Worm (Caenorhabditis elegans) whole organism, L4 larva: ENCODE results near the gene F52G3.1.
A peak's percentile ranks its signal among the peaks of the same experiment; 100 is the strongest.

ENCODE experiments used
- D1046.2 ChIP-seq: fragments of 200-800 bp; sonication (Bioruptor generic); IDR thresholded peaks from 2 replicates; pipeline ENCODE4 v1.3.6; 2022; ENCODE audit warnings: missing genetic modification characterization, missing compliant biosample characterization
- F26F4.8 ChIP-seq: fragments of 200-800 bp; sonication (Bioruptor generic); conservative IDR thresholded peaks from 2 replicates; pipeline ENCODE4 v1.3.6; 2022; ENCODE audit warnings: missing genetic modification characterization, missing compliant biosample characterization
- F49E8.2 ChIP-seq: sonication (generic microtip); optimal IDR thresholded peaks from 2 replicates; lab custom pipeline; 2016; ENCODE audit warnings: missing compliant biosample characterization, mild to moderate bottlenecking, missing genetic modification characterization, borderline replicate concordance
- T20F7.1 ChIP-seq: fragments of 200-800 bp; sonication (Bioruptor generic); optimal IDR thresholded peaks from 2 replicates; lab custom pipeline; 2018; ENCODE audit warnings: mild to moderate bottlenecking, missing genetic modification characterization, missing compliant biosample characterization
- Y105C5A.15 ChIP-seq: fragments of 200-800 bp; sonication (Bioruptor generic); IDR thresholded peaks from 2 replicates; pipeline ENCODE4 v1.3.6; 2022; ENCODE audit warnings: missing genetic modification characterization, missing compliant biosample characterization
- Y48G9A.11 ChIP-seq: fragments of 200-800 bp; sonication (Bioruptor generic); IDR thresholded peaks from 2 replicates; pipeline ENCODE4 v1.3.6; 2022; ENCODE audit warnings: missing genetic modification reagents, missing genetic modification characterization, missing compliant biosample characterization
- Y5F2A.4 ChIP-seq: fragments of 200-800 bp; sonication (Bioruptor generic); optimal IDR thresholded peaks from 2 replicates; lab custom pipeline; 2018; ENCODE audit warnings: mild to moderate bottlenecking, missing genetic modification characterization, missing compliant biosample characterization
- aha-1 ChIP-seq: fragments of 150-350 bp; peaks from one replicate; lab custom pipeline; 2014; ENCODE audit warnings: missing biosample characterization, missing genetic modification characterization
- ama-1 ChIP-seq: fragments of 150-350 bp; optimal IDR thresholded peaks from 2 replicates; lab custom pipeline; 2014; ENCODE audit warnings: inconsistent platforms, mixed read lengths
- ceh-20 ChIP-seq: fragments of 200-800 bp; sonication (Bioruptor generic); IDR thresholded peaks from 2 replicates; pipeline ENCODE4 v1.3.6; 2022; ENCODE audit warnings: missing genetic modification reagents, missing genetic modification characterization, missing compliant biosample characterization
- ceh-32 ChIP-seq: sonication (generic microtip); optimal IDR thresholded peaks from 2 replicates; lab custom pipeline; 2016; ENCODE audit warnings: mild to moderate bottlenecking, missing genetic modification characterization, missing compliant biosample characterization; ENCODE audit not compliant: poor library complexity
- ceh-82 ChIP-seq: sonication (generic microtip); optimal IDR thresholded peaks from 2 replicates; lab custom pipeline; 2017; ENCODE audit warnings: missing biosample characterization, missing genetic modification characterization
- ces-1 ChIP-seq: fragments of 150-350 bp; sonication (generic microtip); optimal IDR thresholded peaks from 4 replicates; lab custom pipeline; 2014; ENCODE audit warnings: missing biosample characterization, missing genetic modification reagents, missing genetic modification characterization
- cey-2 ChIP-seq: sonication (generic microtip); optimal IDR thresholded peaks from 3 replicates; lab custom pipeline; 2017; ENCODE audit warnings: missing genetic modification characterization, mild to moderate bottlenecking, missing compliant biosample characterization, antibody characterized with exemption, borderline replicate concordance; ENCODE audit not compliant: insufficient read depth
- ctbp-1 ChIP-seq: fragments of 200-800 bp; sonication (Bioruptor generic); IDR thresholded peaks from 2 replicates; pipeline ENCODE4 v1.3.6; 2022; ENCODE audit warnings: missing genetic modification reagents, missing genetic modification characterization, missing compliant biosample characterization
- daf-16 ChIP-seq, 3 experiments: sonication (generic microtip); optimal IDR thresholded peaks; 2 replicates each; lab custom pipeline; 2016 to 2017; ENCODE audit warnings: missing genetic modification characterization in 3 of 3, missing genetic modification reagents in 3 of 3, mild to moderate bottlenecking in 2 of 3, missing compliant biosample characterization in 2 of 3, missing biosample characterization in 1 of 3, moderate library complexity in 1 of 3
- dmd-6 ChIP-seq: fragments of 200-800 bp; sonication (Bioruptor generic); IDR thresholded peaks from 2 replicates; pipeline ENCODE4 v1.3.6; 2022; ENCODE audit warnings: missing genetic modification reagents, missing genetic modification characterization, missing compliant biosample characterization
- dpl-1 ChIP-seq: fragments of 150-350 bp; optimal IDR thresholded peaks from 2 replicates; lab custom pipeline; 2014; ENCODE audit warnings: missing biosample characterization, missing genetic modification reagents, missing genetic modification characterization
- duxl-1 ChIP-seq: sonication (generic microtip); optimal IDR thresholded peaks from 2 replicates; lab custom pipeline; 2016; ENCODE audit warnings: mild to moderate bottlenecking, missing genetic modification characterization, moderate library complexity, missing compliant biosample characterization; ENCODE audit not compliant: poor library complexity
- egl-43 ChIP-seq: fragments of 200-800 bp; sonication (Bioruptor generic); IDR thresholded peaks from 2 replicates; pipeline ENCODE4 v1.3.6; 2022; ENCODE audit warnings: missing genetic modification reagents, missing genetic modification characterization, missing compliant biosample characterization
- fos-1 ChIP-seq: fragments of 150-350 bp; optimal IDR thresholded peaks from 2 replicates; lab custom pipeline; 2014; ENCODE audit warnings: missing biosample characterization, missing genetic modification characterization
- hif-1 ChIP-seq, 2 experiments: sonication (generic microtip); optimal IDR thresholded peaks; 2 replicates each; lab custom pipeline; 2016 to 2017; ENCODE audit warnings: missing compliant biosample characterization in 2 of 2, missing genetic modification characterization in 2 of 2, missing genetic modification reagents in 2 of 2, missing genotype in 2 of 2, mild to moderate bottlenecking in 1 of 2
- hlh-30 ChIP-seq: sonication (generic microtip); optimal IDR thresholded peaks from 2 replicates; lab custom pipeline; 2017; ENCODE audit warnings: antibody characterized with exemption, mild to moderate bottlenecking, missing genetic modification characterization, missing compliant biosample characterization; ENCODE audit not compliant: insufficient read depth
- hmg-1.1 ChIP-seq: fragments of 200-800 bp; sonication (Bioruptor generic); IDR thresholded peaks from 2 replicates; pipeline ENCODE4 v1.3.6; 2022; ENCODE audit warnings: missing genetic modification reagents, missing genetic modification characterization, missing compliant biosample characterization
- jun-1 ChIP-seq: fragments of 150-350 bp; optimal IDR thresholded peaks from 2 replicates; lab custom pipeline; 2014; ENCODE audit warnings: missing biosample characterization, missing genetic modification reagents, missing genetic modification characterization
- lim-7 ChIP-seq: fragments of 200-800 bp; sonication (Bioruptor generic); IDR thresholded peaks from 2 replicates; pipeline ENCODE4 v1.3.6; 2022; ENCODE audit warnings: missing genetic modification characterization, missing compliant biosample characterization
- lin-15B ChIP-seq: fragments of 150-350 bp; sonication (generic microtip); optimal IDR thresholded peaks from 3 replicates; lab custom pipeline; 2014; ENCODE audit warnings: missing biosample characterization, missing genetic modification characterization
- madf-5 ChIP-seq, 2 experiments: fragments of 200-800 bp; sonication (Bioruptor generic); IDR thresholded peaks; 2 replicates each; pipeline ENCODE4 v1.3.6; 2022; ENCODE audit warnings: missing compliant biosample characterization in 2 of 2, missing genetic modification characterization in 2 of 2
- mdl-1 ChIP-seq, 2 experiments: fragments of 150-350 bp in 1 of 2; sonication (generic microtip) in 1 of 2; optimal IDR thresholded peaks; 2 replicates each; lab custom pipeline; 2014 to 2017; ENCODE audit warnings: missing biosample characterization in 2 of 2, missing genetic modification characterization in 2 of 2
- mdt-29 ChIP-seq: fragments of 200-800 bp; sonication (Bioruptor generic); IDR thresholded peaks from 2 replicates; pipeline ENCODE4 v1.3.6; 2022; ENCODE audit warnings: missing genetic modification reagents, missing genetic modification characterization, missing compliant biosample characterization
- mes-2 ChIP-seq: sonication (generic microtip); optimal IDR thresholded peaks from 2 replicates; lab custom pipeline; 2016; ENCODE audit warnings: missing genotype, mild to moderate bottlenecking, missing genetic modification characterization, missing compliant biosample characterization; ENCODE audit not compliant: poor library complexity, severe bottlenecking
- mxl-3 ChIP-seq: fragments of 200-800 bp; sonication (Bioruptor generic); optimal IDR thresholded peaks from 2 replicates; lab custom pipeline; 2018; ENCODE audit warnings: mild to moderate bottlenecking, missing genetic modification characterization, missing compliant biosample characterization
- nhr-11 ChIP-seq: fragments of 150-350 bp; optimal IDR thresholded peaks from 2 replicates; lab custom pipeline; 2014; ENCODE audit warnings: missing biosample characterization, missing genetic modification characterization
- nhr-111 ChIP-seq: fragments of 200-800 bp; sonication (Bioruptor generic); optimal IDR thresholded peaks from 2 replicates; lab custom pipeline; 2018; ENCODE audit warnings: mild to moderate bottlenecking, missing genetic modification characterization, missing compliant biosample characterization
- nhr-48 ChIP-seq: sonication (generic microtip); optimal IDR thresholded peaks from 2 replicates; lab custom pipeline; 2016; ENCODE audit warnings: mild to moderate bottlenecking, missing genetic modification characterization, missing compliant biosample characterization
- pha-4 ChIP-seq, 2 experiments: fragments of 150-350 bp in 1 of 2; fragments of 200-800 bp in 1 of 2; sonication (Bioruptor generic) in 1 of 2; IDR thresholded peaks in 1 of 2; optimal IDR thresholded peaks in 1 of 2; 2 replicates each; pipeline versions ENCODE4 v1.3.6 to Lab custom; 2014 to 2022; ENCODE audit warnings: missing genetic modification characterization in 2 of 2, missing genetic modification reagents in 2 of 2, missing biosample characterization in 1 of 2, missing compliant biosample characterization in 1 of 2
- pqm-1 ChIP-seq: sonication (generic microtip); optimal IDR thresholded peaks from 2 replicates; lab custom pipeline; 2017; ENCODE audit warnings: missing biosample characterization, missing genetic modification characterization
- sdz-12 ChIP-seq: fragments of 200-800 bp; sonication (Bioruptor generic); optimal IDR thresholded peaks from 2 replicates; lab custom pipeline; 2018; ENCODE audit warnings: mild to moderate bottlenecking, missing genetic modification characterization, missing compliant biosample characterization
- skn-1 ChIP-seq: fragments of 150-350 bp; optimal IDR thresholded peaks from 2 replicates; lab custom pipeline; 2014; ENCODE audit warnings: missing biosample characterization, missing genetic modification characterization
- spr-1 ChIP-seq: sonication (generic microtip); optimal IDR thresholded peaks from 2 replicates; lab custom pipeline; 2016; ENCODE audit warnings: mild to moderate bottlenecking, missing genetic modification characterization, missing compliant biosample characterization
- tra-1 ChIP-seq: fragments of 200-800 bp; sonication (Bioruptor generic); IDR thresholded peaks from 2 replicates; pipeline ENCODE4 v1.3.6; 2022; ENCODE audit warnings: missing genetic modification reagents, missing genetic modification characterization, missing compliant biosample characterization
- unc-130 ChIP-seq: sonication (generic microtip); optimal IDR thresholded peaks from 2 replicates; lab custom pipeline; 2016; ENCODE audit warnings: missing genetic modification reagents, missing genetic modification characterization, missing compliant biosample characterization
- vab-7 ChIP-seq: fragments of 200-800 bp; sonication (Bioruptor generic); IDR thresholded peaks from 2 replicates; pipeline ENCODE4 v1.3.6; 2022; ENCODE audit warnings: missing genetic modification reagents, missing genetic modification characterization, missing compliant biosample characterization
- zag-1 ChIP-seq: fragments of 150-350 bp; optimal IDR thresholded peaks from 2 replicates; lab custom pipeline; 2014; ENCODE audit warnings: missing biosample characterization, missing genetic modification characterization
- zfp-3 ChIP-seq: fragments of 200-800 bp; sonication (Bioruptor generic); conservative IDR thresholded peaks from 2 replicates; pipeline ENCODE4 v1.3.6; 2022; ENCODE audit warnings: missing genetic modification reagents, missing genetic modification characterization, missing compliant biosample characterization
- zip-11 ChIP-seq: fragments of 200-800 bp; sonication (Bioruptor generic); IDR thresholded peaks from 2 replicates; pipeline ENCODE4 v1.3.6; 2022; ENCODE audit warnings: missing genetic modification characterization, missing compliant biosample characterization
- zip-2 ChIP-seq: fragments of 150-350 bp; optimal IDR thresholded peaks from 2 replicates; lab custom pipeline; 2014; ENCODE audit warnings: missing biosample characterization, missing genetic modification characterization

F52G3.1 gene

DNA sequence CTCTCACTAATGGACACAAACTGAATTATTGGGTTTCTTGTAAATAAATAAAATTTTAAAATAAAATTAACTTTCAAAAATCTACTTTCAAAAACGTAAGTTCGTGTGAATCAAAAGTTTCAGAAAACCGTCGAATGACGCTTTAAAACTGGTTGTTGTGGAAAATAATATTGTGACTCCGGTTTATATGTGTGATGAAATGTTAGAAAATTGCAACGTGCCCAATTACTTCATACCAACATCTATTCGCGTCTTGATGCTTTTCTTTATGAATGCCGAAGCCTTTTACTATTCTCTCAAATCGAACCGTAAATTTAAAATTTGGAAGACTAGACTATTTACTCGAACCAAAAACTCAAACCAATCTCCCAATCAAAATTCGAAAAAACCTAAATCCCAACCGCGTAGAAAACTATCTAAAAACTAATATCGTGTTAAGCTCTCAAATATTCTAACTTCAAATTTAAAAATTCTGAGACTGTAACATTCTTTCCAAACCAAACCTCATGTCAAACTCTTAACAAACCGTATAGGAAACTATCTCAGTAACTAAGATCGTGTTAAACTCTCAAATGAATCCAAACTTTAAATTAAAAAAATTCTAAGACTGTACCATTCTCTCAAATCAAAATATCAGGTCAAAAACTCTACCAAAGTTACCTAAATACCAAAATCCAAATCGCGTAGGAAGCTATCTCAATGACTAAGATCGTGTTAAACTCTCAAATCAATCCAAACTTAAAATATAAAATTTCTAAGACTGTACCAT is 32.2 kb upstream of the F52G3.1 start (continued):
- no peak for TF ChIP-seq F49E8.2 (tag; lab: Kevin White, UChicago)
- peak; percentile 96 for TF ChIP-seq zfp-3 (GFP tag; lab: Robert Waterston, UW)
- no peak for TF ChIP-seq nhr-111 (GFP tag; lab: Kevin White, UChicago)
- no peak for TF ChIP-seq mxl-3 (GFP tag; lab: Kevin White, UChicago)
- no peak for TF ChIP-seq cey-2 (tag; lab: Kevin White, UChicago)
- peak; percentile 74 for TF ChIP-seq mdt-29 (GFP tag; lab: Robert Waterston, UW)
- TF ChIP-seq ceh-82 (tag; lab: Kevin White, UChicago) = no peak
- TF ChIP-seq skn-1 (tag; lab: Kevin White, UChicago) = no peak
- TF ChIP-seq duxl-1 (tag; lab: Kevin White, UChicago) = peak; percentile 33
- TF ChIP-seq mes-2 (tag; lab: Kevin White, UChicago) = peak; percentile 78
- TF ChIP-seq vab-7 (GFP tag; lab: Robert Waterston, UW) = peak; percentile 84; the same call in 1 of the 2 replicates
- TF ChIP-seq zip-2 (tag; lab: Kevin White, UChicago) = no peak
- peak; percentile 78; the same call in 1 of the 2 replicates for TF ChIP-seq D1046.2
- TF ChIP-seq tra-1 (GFP tag; lab: Robert Waterston, UW) = peak; percentile 73
- no peak for TF ChIP-seq hlh-30 (tag; lab: Kevin White, UChicago)
- peak; percentile 44 for TF ChIP-seq T20F7.1
- TF ChIP-seq Y48G9A.11 (GFP tag; lab: Robert Waterston, UW) = peak; percentile 48
- peak; percentile 93 to 96 for TF ChIP-seq madf-5 (GFP tag; IDR thresholded peaks at IDR 0.05; lab: Robert Waterston, UW)
- TF ChIP-seq unc-130 = no peak
- TF ChIP-seq lim-7 (GFP tag; lab: Robert Waterston, UW) = peak; percentile 50; the same call in 1 of the 2 replicates
- peak in 1 of 2 experiments; percentile 2 for TF ChIP-seq mdl-1 (tag; optimal IDR thresholded peaks at IDR 0.05; lab: Kevin White, UChicago)
- TF ChIP-seq fos-1 (tag; lab: Kevin White, UChicago) = no peak
- no peak for TF ChIP-seq sdz-12 (GFP tag; lab: Kevin White, UChicago)
- peak; percentile 60 for TF ChIP-seq F26F4.8 (GFP tag; lab: Robert Waterston, UW)
- peak; percentile 55 for TF ChIP-seq hmg-1.1 (GFP tag; lab: Robert Waterston, UW)
- no peak for TF ChIP-seq lin-15B (tag; lab: Kevin White, UChicago)
- no peak for TF ChIP-seq pqm-1 (tag; lab: Kevin White, UChicago)
- TF ChIP-seq ama-1 = peak; percentile 97
- peak; percentile 32 for TF ChIP-seq dpl-1 (GFP tag; lab: Kevin White, UChicago)
- TF ChIP-seq zip-11 (GFP tag; lab: Robert Waterston, UW) = no peak
- no peak for TF ChIP-seq zag-1 (tag; lab: Kevin White, UChicago)
- TF ChIP-seq spr-1 (tag; lab: Kevin White, UChicago) = no peak
- TF ChIP-seq ceh-20 (GFP tag; lab: Robert Waterston, UW) = peak; percentile 70
- no peak for TF ChIP-seq daf-16 (GFP tag; optimal IDR thresholded peaks at IDR 0.05; lab: Kevin White, UChicago)
- TF ChIP-seq daf-16 (tag; optimal IDR thresholded peaks at IDR 0.05; lab: Kevin White, UChicago) = peak; percentile 60
- peak; percentile 75 for TF ChIP-seq ctbp-1 (GFP tag; lab: Robert Waterston, UW)
- TF ChIP-seq egl-43 (GFP tag; lab: Robert Waterston, UW) = peak; percentile 64; the same call in 1 of the 2 replicates
- TF ChIP-seq pha-4 (GFP tag; IDR thresholded peaks at IDR 0.05; lab: Robert Waterston, UW) = peak; percentile 81
- no peak for TF ChIP-seq pha-4 (tag; optimal IDR thresholded peaks at IDR 0.05; lab: Kevin White, UChicago)
- TF ChIP-seq nhr-48 (tag; lab: Kevin White, UChicago) = peak; percentile 1
- TF ChIP-seq Y5F2A.4 = peak; percentile 56
- peak in 1 of 2 experiments; percentile 78 for TF ChIP-seq hif-1 (tag; optimal IDR thresholded peaks at IDR 0.05; lab: Kevin White, UChicago)
- peak; percentile 99 for TF ChIP-seq aha-1 (tag; lab: Kevin White, UChicago)
- TF ChIP-seq ceh-32 (tag; lab: Kevin White, UChicago) = no peak
- no peak for TF ChIP-seq ces-1
- TF ChIP-seq Y105C5A.15 (GFP tag; lab: Robert Waterston, UW) = peak; percentile 90
- TF ChIP-seq jun-1 = no peak
- peak; percentile 40 for TF ChIP-seq dmd-6
- peak; percentile 32 for TF ChIP-seq nhr-11
